Worm (Caenorhabditis elegans) whole organism, L4 larva: ENCODE data around the gene M04D8.8.

Experiments
- F49E8.2 ChIP-seq: sonication (generic microtip); optimal IDR thresholded peaks from 2 replicates; lab custom pipeline; 2016; ENCODE audit warnings: missing compliant biosample characterization, mild to moderate bottlenecking, missing genetic modification characterization, borderline replicate concordance
- ama-1 ChIP-seq: fragments of 150-350 bp; optimal IDR thresholded peaks from 2 replicates; lab custom pipeline; 2014; ENCODE audit warnings: inconsistent platforms, mixed read lengths
- ceh-28 ChIP-seq: fragments of 150-350 bp; optimal IDR thresholded peaks from 2 replicates; lab custom pipeline; 2014; ENCODE audit warnings: missing biosample characterization, missing genetic modification reagents, missing genetic modification characterization
- ces-1 ChIP-seq: fragments of 150-350 bp; sonication (generic microtip); optimal IDR thresholded peaks from 4 replicates; lab custom pipeline; 2014; ENCODE audit warnings: missing biosample characterization, missing genetic modification reagents, missing genetic modification characterization
- ctbp-1 ChIP-seq: fragments of 200-800 bp; sonication (Bioruptor generic); IDR thresholded peaks from 2 replicates; pipeline ENCODE4 v1.3.6; 2022; ENCODE audit warnings: missing genetic modification reagents, missing genetic modification characterization, missing compliant biosample characterization
- dve-1 ChIP-seq: sonication (generic microtip); optimal IDR thresholded peaks from 2 replicates; lab custom pipeline; 2017; ENCODE audit warnings: antibody characterized with exemption, mild to moderate bottlenecking, missing genetic modification characterization, missing compliant biosample characterization; ENCODE audit not compliant: insufficient read depth
- lin-13 ChIP-seq: fragments of 150-350 bp; optimal IDR thresholded peaks from 2 replicates; lab custom pipeline; 2014; ENCODE audit warnings: missing biosample characterization, missing genetic modification reagents, missing genetic modification characterization
- lir-3 ChIP-seq: sonication (generic microtip); optimal IDR thresholded peaks from 2 replicates; lab custom pipeline; 2016; ENCODE audit warnings: mild to moderate bottlenecking, missing genetic modification characterization, missing compliant biosample characterization
- mdl-1 ChIP-seq, 2 experiments: fragments of 150-350 bp in 1 of 2; sonication (generic microtip) in 1 of 2; optimal IDR thresholded peaks; 2 replicates each; lab custom pipeline; 2014 to 2017; ENCODE audit warnings: missing biosample characterization in 2 of 2, missing genetic modification characterization in 2 of 2
- mep-1 ChIP-seq: fragments of 150-350 bp; sonication (generic microtip); optimal IDR thresholded peaks from 3 replicates; lab custom pipeline; 2014; ENCODE audit warnings: missing biosample characterization, missing genetic modification characterization
- nhr-237 ChIP-seq: sonication (generic microtip); optimal IDR thresholded peaks from 2 replicates; lab custom pipeline; 2017; ENCODE audit warnings: missing biosample characterization, missing genetic modification characterization
- nhr-28 ChIP-seq: fragments of 150-350 bp; optimal IDR thresholded peaks from 2 replicates; lab custom pipeline; 2014; ENCODE audit warnings: missing biosample characterization, missing genetic modification characterization
- nhr-77 ChIP-seq: fragments of 150-350 bp; optimal IDR thresholded peaks from 2 replicates; lab custom pipeline; 2014; ENCODE audit warnings: missing biosample characterization, missing genetic modification characterization
- snpc-4 ChIP-seq: fragments of 150-350 bp; optimal IDR thresholded peaks from 2 replicates; lab custom pipeline; 2014; ENCODE audit warnings: missing biosample characterization, missing genetic modification characterization

DNA sequence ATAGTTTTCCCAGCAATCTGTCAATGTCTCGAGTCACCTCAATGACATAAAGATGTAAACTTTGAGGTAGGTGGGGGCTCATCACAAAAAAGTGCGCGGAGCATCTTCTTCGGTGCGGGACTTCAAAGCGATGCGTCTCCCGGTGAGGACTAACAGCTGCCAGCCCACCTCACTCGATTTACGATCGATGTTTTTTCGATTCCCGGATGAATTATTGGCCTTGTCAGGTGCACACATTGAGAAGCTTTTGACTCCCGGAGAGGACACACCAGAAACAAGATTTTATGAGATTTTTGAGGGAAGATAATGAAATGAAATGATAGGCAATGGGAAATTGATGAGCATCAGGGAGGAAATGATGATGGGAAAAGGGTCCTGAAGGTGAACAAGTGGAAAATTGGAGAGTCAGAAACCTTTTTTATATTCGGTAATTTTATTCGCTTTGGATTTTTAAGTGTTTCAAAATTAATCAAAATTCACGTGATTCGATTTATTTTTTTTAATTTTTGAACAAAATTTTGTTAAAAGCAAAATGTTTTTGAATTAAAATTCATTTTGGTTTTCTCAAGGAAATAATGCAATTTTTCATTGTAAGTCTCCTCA lies 47.1 kb upstream of the M04D8.8 start, which contains the start of gene C05B5.12:
- TF ChIP-seq nhr-237 (no peak), lir-3 (tag; lab: Kevin White, UChicago) (no peak), nhr-28 (tag; lab: Kevin White, UChicago) (no peak), F49E8.2 (tag; lab: Kevin White, UChicago) (no peak), snpc-4 (no peak), mdl-1 (tag; optimal IDR thresholded peaks at IDR 0.05; lab: Kevin White, UChicago) (no peak), lin-13 (GFP tag; lab: Kevin White, UChicago) (no peak), dve-1 (tag; lab: Kevin White, UChicago) (no peak), ctbp-1 (GFP tag; lab: Robert Waterston, UW) (no peak), ama-1 (lab: Kevin White, UChicago) (no peak), nhr-77 (tag; lab: Kevin White, UChicago) (no peak), ceh-28 (no peak), mep-1 (tag; lab: Kevin White, UChicago) (no peak), ces-1 (no peak)
